Worm (Caenorhabditis elegans) whole organism, L2 larva: ENCODE measurements around the gene C42C1.12.

ENCODE experiments used
- F13H6.1 ChIP-seq: sonication (generic microtip); optimal IDR thresholded peaks from 2 replicates; lab custom pipeline; 2016; ENCODE audit warnings: missing genetic modification characterization, missing compliant biosample characterization
- R02D3.7 ChIP-seq: fragments of 150-350 bp; optimal IDR thresholded peaks from 2 replicates; lab custom pipeline; 2014; ENCODE audit warnings: missing biosample characterization, missing genetic modification characterization
- Y55F3AM.14 ChIP-seq: fragments of 200-800 bp; sonication (Bioruptor generic); optimal IDR thresholded peaks from 2 replicates; lab custom pipeline; 2018; ENCODE audit warnings: mild to moderate bottlenecking, missing genetic modification characterization, missing compliant biosample characterization
- alr-1 ChIP-seq: fragments of 150-350 bp; optimal IDR thresholded peaks from 2 replicates; lab custom pipeline; 2014; ENCODE audit warnings: missing biosample characterization, missing genetic modification characterization
- ama-1 ChIP-seq: fragments of 150-350 bp; optimal IDR thresholded peaks from 2 replicates; lab custom pipeline; 2018; ENCODE audit warnings: inconsistent platforms
- ceh-82 ChIP-seq: fragments of 150-350 bp; optimal IDR thresholded peaks from 2 replicates; lab custom pipeline; 2014; ENCODE audit warnings: missing biosample characterization, missing genetic modification characterization
- crh-2 ChIP-seq: sonication (generic microtip); optimal IDR thresholded peaks from 2 replicates; lab custom pipeline; 2017; ENCODE audit warnings: missing biosample characterization, missing genetic modification characterization
- dmd-4 ChIP-seq: sonication (generic microtip); optimal IDR thresholded peaks from 2 replicates; lab custom pipeline; 2017; ENCODE audit warnings: missing biosample characterization, missing genetic modification characterization
- egl-27 ChIP-seq: sonication (generic microtip); optimal IDR thresholded peaks from 3 replicates; lab custom pipeline; 2017; ENCODE audit warnings: missing biosample characterization, missing genetic modification reagents, missing genetic modification characterization
- elt-1 ChIP-seq: fragments of 150-350 bp; optimal IDR thresholded peaks from 2 replicates; lab custom pipeline; 2014; ENCODE audit warnings: missing biosample characterization, missing genetic modification characterization
- elt-3 ChIP-seq: sonication (generic microtip); optimal IDR thresholded peaks from 2 replicates; lab custom pipeline; 2017; ENCODE audit warnings: missing biosample characterization, missing genetic modification characterization
- fos-1 ChIP-seq: fragments of 150-350 bp; optimal IDR thresholded peaks from 2 replicates; lab custom pipeline; 2014; ENCODE audit warnings: missing biosample characterization, missing genetic modification characterization
- gmeb-1 ChIP-seq: fragments of 150-350 bp; optimal IDR thresholded peaks from 2 replicates; lab custom pipeline; 2014; ENCODE audit warnings: missing biosample characterization, missing genetic modification characterization
- lin-13 ChIP-seq: fragments of 150-350 bp; optimal IDR thresholded peaks from 2 replicates; lab custom pipeline; 2014; ENCODE audit warnings: missing biosample characterization, missing genetic modification reagents, missing genetic modification characterization
- lin-39 ChIP-seq: fragments of 150-350 bp; optimal IDR thresholded peaks from 2 replicates; lab custom pipeline; 2014; ENCODE audit warnings: missing biosample characterization, missing genetic modification reagents, missing genetic modification characterization
- lsy-2 ChIP-seq, 2 experiments: fragments of 150-350 bp in 1 of 2; sonication (generic microtip) in 1 of 2; optimal IDR thresholded peaks; 2 replicates each; lab custom pipeline; 2014 to 2017; ENCODE audit warnings: missing biosample characterization in 2 of 2, missing genetic modification characterization in 2 of 2
- mab-5 ChIP-seq: fragments of 150-350 bp; optimal IDR thresholded peaks from 2 replicates; lab custom pipeline; 2014; ENCODE audit warnings: missing biosample characterization, missing genetic modification characterization
- mbf-1 ChIP-seq: sonication (generic microtip); optimal IDR thresholded peaks from 2 replicates; lab custom pipeline; 2017; ENCODE audit warnings: missing biosample characterization, missing genetic modification characterization
- mdl-1 ChIP-seq, 2 experiments: fragments of 150-350 bp in 1 of 2; sonication (generic microtip) in 1 of 2; optimal IDR thresholded peaks; 2 replicates each; lab custom pipeline; 2017; ENCODE audit warnings: missing biosample characterization in 2 of 2, missing genetic modification characterization in 2 of 2
- nhr-10 ChIP-seq: sonication (generic microtip); optimal IDR thresholded peaks from 2 replicates; lab custom pipeline; 2017; ENCODE audit warnings: missing biosample characterization, missing genetic modification characterization
- nhr-11 ChIP-seq: fragments of 150-350 bp; optimal IDR thresholded peaks from 2 replicates; lab custom pipeline; 2014; ENCODE audit warnings: missing biosample characterization, missing genetic modification characterization
- nhr-129 ChIP-seq: fragments of 150-350 bp; optimal IDR thresholded peaks from 2 replicates; lab custom pipeline; 2014; ENCODE audit warnings: missing biosample characterization, missing genetic modification characterization
- nhr-237 ChIP-seq: fragments of 150-350 bp; optimal IDR thresholded peaks from 2 replicates; lab custom pipeline; 2014; ENCODE audit warnings: missing biosample characterization, missing genetic modification characterization
- nhr-6 ChIP-seq: fragments of 150-350 bp; optimal IDR thresholded peaks from 2 replicates; lab custom pipeline; 2014; ENCODE audit warnings: missing biosample characterization, missing genetic modification characterization
- peb-1 ChIP-seq: fragments of 150-350 bp; optimal IDR thresholded peaks from 2 replicates; lab custom pipeline; 2014; ENCODE audit warnings: missing biosample characterization, missing genetic modification characterization
- skn-1 ChIP-seq: sonication (generic microtip); optimal IDR thresholded peaks from 2 replicates; lab custom pipeline; 2017; ENCODE audit warnings: missing biosample characterization, missing genetic modification characterization
- snpc-4 ChIP-seq: fragments of 150-350 bp; optimal IDR thresholded peaks from 2 replicates; lab custom pipeline; 2014; ENCODE audit warnings: missing biosample characterization, missing genetic modification characterization
- unc-39 ChIP-seq: fragments of 150-350 bp; optimal IDR thresholded peaks from 2 replicates; lab custom pipeline; 2014; ENCODE audit warnings: missing biosample characterization, missing genetic modification characterization
- unc-55 ChIP-seq: fragments of 150-350 bp; sonication (generic microtip); optimal IDR thresholded peaks from 3 replicates; lab custom pipeline; 2014; ENCODE audit warnings: missing biosample characterization, missing genetic modification reagents, missing genetic modification characterization
- zag-1 ChIP-seq: fragments of 150-350 bp; optimal IDR thresholded peaks from 2 replicates; lab custom pipeline; 2014; ENCODE audit warnings: missing biosample characterization, missing genetic modification characterization
- ztf-11 ChIP-seq: sonication (generic microtip); optimal IDR thresholded peaks from 2 replicates; lab custom pipeline; 2017; ENCODE audit warnings: missing biosample characterization, missing genetic modification characterization
- ztf-4 ChIP-seq: fragments of 150-350 bp; optimal IDR thresholded peaks from 2 replicates; lab custom pipeline; 2014; ENCODE audit warnings: missing biosample characterization, missing genetic modification characterization

Gene C42C1.12

ce11 chrIV:12287628-12288027, 5.6 kb upstream of the C42C1.12 start, which contains the start of gene erl-1:
Gene erl-1, plus strand, starts transcription at chrIV:12287928.
- no peak for TF ChIP-seq R02D3.7 (tag; lab: Kevin White, UChicago)
- no peak for TF ChIP-seq unc-55 (GFP tag; lab: Kevin White, UChicago)
- no peak for TF ChIP-seq alr-1 (tag; lab: Kevin White, UChicago)
- no peak for TF ChIP-seq lin-13 (GFP tag; lab: Kevin White, UChicago)
- no peak for TF ChIP-seq nhr-237
- TF ChIP-seq snpc-4 (tag; lab: Kevin White, UChicago): no peak
- no peak for TF ChIP-seq nhr-6 (tag; lab: Kevin White, UChicago)
- TF ChIP-seq ama-1: no peak
- TF ChIP-seq Y55F3AM.14 (GFP tag; lab: Kevin White, UChicago): no peak
- no peak for TF ChIP-seq fos-1 (tag; lab: Kevin White, UChicago)

- TF ChIP-seq unc-39 (tag; lab: Kevin White, UChicago) (no peak), elt-1 (tag; lab: Kevin White, UChicago) (no peak), nhr-129 (tag; lab: Kevin White, UChicago) (peak; percentile 10), fos-1 (tag; lab: Kevin White, UChicago) (no peak), snpc-4 (tag; lab: Kevin White, UChicago) (no peak), ztf-4 (tag; lab: Kevin White, UChicago) (no peak)
Measured at ce11 chrIV:12282873-12283272, 866 bp upstream of the C42C1.12 start, which contains the start of gene hpo-12. Gene hpo-12, plus strand, starts transcription at chrIV:12283173.

- no peak for TF ChIP-seq snpc-4 (tag; lab: Kevin White, UChicago)
- TF ChIP-seq egl-27 (tag; lab: Kevin White, UChicago): no peak
- TF ChIP-seq nhr-11 (tag; lab: Kevin White, UChicago): no peak
- TF ChIP-seq skn-1 (tag; lab: Kevin White, UChicago): no peak
- TF ChIP-seq lsy-2 (tag; optimal IDR thresholded peaks at IDR 0.05; lab: Kevin White, UChicago): no peak
- peak; percentile 20 for TF ChIP-seq nhr-129 (tag; lab: Kevin White, UChicago)
- no peak for TF ChIP-seq lin-13 (GFP tag; lab: Kevin White, UChicago)
Measured at ce11 chrIV:12279340-12279739, 2.7 kb downstream of the C42C1.12 start, which contains the start of gene ltah-1.1. Gene ltah-1.1, plus strand, starts transcription at chrIV:12279622.

ce11 chrIV:12278507-12278906, 3.5 kb downstream of the C42C1.12 start, which contains the start of the genes tag-335 and vkmt-1:
Gene tag-335, minus strand, starts transcription at chrIV:12278594.
Gene vkmt-1, plus strand, starts transcription at chrIV:12278725.
- TF ChIP-seq nhr-129 (tag; lab: Kevin White, UChicago) (peak; percentile 63), crh-2 (tag; lab: Kevin White, UChicago) (peak; percentile 18), lsy-2 (tag; optimal IDR thresholded peaks at IDR 0.05; lab: Kevin White, UChicago) (peak in 1 of 2 experiments; percentile 68), peb-1 (tag; lab: Kevin White, UChicago) (no peak), nhr-11 (tag; lab: Kevin White, UChicago) (no peak), lin-39 (tag; lab: Kevin White, UChicago) (no peak), dmd-4 (tag; lab: Kevin White, UChicago) (no peak), gmeb-1 (tag; lab: Kevin White, UChicago) (no peak), mbf-1 (no peak)

ce11 chrIV:12275892-12276291, 6.1 kb downstream of the C42C1.12 start, which contains the start of gene vps-8:
Gene vps-8, minus strand, starts transcription at chrIV:12275992.
- TF ChIP-seq mdl-1 (tag; optimal IDR thresholded peaks at IDR 0.05; lab: Kevin White, UChicago) (no peak), zag-1 (tag; lab: Kevin White, UChicago) (no peak), R02D3.7 (tag; lab: Kevin White, UChicago) (no peak)

- TF ChIP-seq nhr-129 (tag; lab: Kevin White, UChicago): peak; percentile 22
- TF ChIP-seq unc-39 (tag; lab: Kevin White, UChicago): no peak
- TF ChIP-seq gmeb-1 (tag; lab: Kevin White, UChicago): peak; percentile 5
Measured at ce11 chrIV:12274365-12274764, 7.6 kb downstream of the C42C1.12 start.

ce11 chrIV:12270392-12270791, 11.6 kb downstream of the C42C1.12 start, which contains the start of gene C42C1.3:
Gene C42C1.3, minus strand, starts transcription at chrIV:12270492.
- TF ChIP-seq elt-3 (tag; lab: Kevin White, UChicago): no peak
- no peak for TF ChIP-seq ceh-82 (tag; lab: Kevin White, UChicago)
- TF ChIP-seq mab-5 (tag; lab: Kevin White, UChicago): no peak
- no peak for TF ChIP-seq F13H6.1 (tag; lab: Kevin White, UChicago)
- no peak for TF ChIP-seq nhr-11 (tag; lab: Kevin White, UChicago)
- TF ChIP-seq peb-1 (tag; lab: Kevin White, UChicago): no peak
- TF ChIP-seq mdl-1 (tag; optimal IDR thresholded peaks at IDR 0.05; lab: Kevin White, UChicago): no peak
- no peak for TF ChIP-seq crh-2 (tag; lab: Kevin White, UChicago)
- no peak for TF ChIP-seq R02D3.7 (tag; lab: Kevin White, UChicago)
- no peak for TF ChIP-seq nhr-129 (tag; lab: Kevin White, UChicago)
- TF ChIP-seq skn-1 (tag; lab: Kevin White, UChicago): no peak
- TF ChIP-seq nhr-10 (tag; lab: Kevin White, UChicago): no peak
- TF ChIP-seq ztf-11: no peak
- no peak for TF ChIP-seq ama-1
- TF ChIP-seq elt-1 (tag; lab: Kevin White, UChicago): no peak
